Worm (Caenorhabditis elegans): ENCODE data around the gene B0218.5.

The B0218.5 gene

ce11 chrIV:8157161-8157560 is at the start of gene B0218.5:
Gene B0218.5, minus strand, starts transcription at chrIV:8157261.
- TF ChIP-seq zip-4 (GFP tag; optimal IDR thresholded peaks at IDR 0.05) (no peak), jun-1 (tag; optimal IDR thresholded peaks at IDR 0.05) (no peak), nhr-20 (tag; optimal IDR thresholded peaks at IDR 0.05) (no peak), zag-1 (tag; optimal IDR thresholded peaks at IDR 0.05) (no peak), ztf-11 (tag; optimal IDR thresholded peaks at IDR 0.05) (no peak), nhr-19 (GFP tag; conservative IDR thresholded peaks at IDR 0.05) (no peak), ceh-63 (GFP tag; optimal IDR thresholded peaks at IDR 0.05) (no peak), lin-39 (tag; optimal IDR thresholded peaks at IDR 0.05) (no peak), C34B4.2 (tag; optimal IDR thresholded peaks at IDR 0.05) (no peak), unc-86 (tag; optimal IDR thresholded peaks at IDR 0.05) (no peak), tbx-2 (tag; optimal IDR thresholded peaks at IDR 0.05) (no peak), lin-35 (GFP tag; optimal IDR thresholded peaks at IDR 0.05) (no peak), snu-23 (GFP tag; optimal IDR thresholded peaks at IDR 0.05) (no peak), nhr-237 (tag; optimal IDR thresholded peaks at IDR 0.05) (no peak), ceh-82 (tag; optimal IDR thresholded peaks at IDR 0.05) (no peak), sox-4 (tag; optimal IDR thresholded peaks at IDR 0.05) (no peak), grh-1 (GFP tag; IDR thresholded peaks at IDR 0.05) (no peak)

- TF ChIP-seq lir-3 (tag; optimal IDR thresholded peaks at IDR 0.05; ENCODE audit: poor library complexity) (no peak), hpl-2 (GFP tag; optimal IDR thresholded peaks at IDR 0.05) (no peak), ztf-4 (tag; optimal IDR thresholded peaks at IDR 0.05) (no peak), nhr-47 (tag; optimal IDR thresholded peaks at IDR 0.05) (no peak), nhr-19 (GFP tag; conservative IDR thresholded peaks at IDR 0.05) (no peak), nhr-237 (tag; optimal IDR thresholded peaks at IDR 0.05) (no peak), fkh-10 (GFP tag; optimal IDR thresholded peaks at IDR 0.05) (no peak), xbp-1 (tag; optimal IDR thresholded peaks at IDR 0.05) (no peak), aly-2 (tag; optimal IDR thresholded peaks at IDR 0.05) (no peak), nhr-90 (tag; optimal IDR thresholded peaks at IDR 0.05; ENCODE audit: poor library complexity) (no peak), pag-3 (tag; optimal IDR thresholded peaks at IDR 0.05; ENCODE audit: borderline replicate concordance, insufficient read depth) (no peak), lin-35 (GFP tag; optimal IDR thresholded peaks at IDR 0.05) (no peak), unc-62 (GFP tag; optimal IDR thresholded peaks at IDR 0.05) (no peak), grh-1 (GFP tag; IDR thresholded peaks at IDR 0.05) (no peak), snu-23 (GFP tag; optimal IDR thresholded peaks at IDR 0.05) (no peak)
Observed at ce11 chrIV:8206314-8206713, 49.3 kb upstream of the B0218.5 start, which contains the start of gene svh-1. Gene svh-1, plus strand, starts transcription at chrIV:8206614.

ce11 chrIV:8205272-8206098 is 48.4 kb upstream of the B0218.5 start, which contains the start of gene hgrs-1:
Gene hgrs-1, minus strand, starts transcription at chrIV:8206048.
- TF ChIP-seq ceh-82 (tag; optimal IDR thresholded peaks at IDR 0.05) (peak in 1 of 3 experiments; percentile 3), blmp-1 (tag; optimal IDR thresholded peaks at IDR 0.05) (peak; percentile 29), efl-1 (optimal IDR thresholded peaks at IDR 0.05) (peak in 1 of 2 experiments; percentile 38), efl-1 (GFP tag; optimal IDR thresholded peaks at IDR 0.05 in 1 of 2) (no peak), pqm-1 (tag; optimal IDR thresholded peaks at IDR 0.05) (no peak), nhr-77 (tag; optimal IDR thresholded peaks at IDR 0.05) (no peak), lin-35 (GFP tag; optimal IDR thresholded peaks at IDR 0.05) (peak in 1 of 2 experiments; percentile 21), dpl-1 (GFP tag; optimal IDR thresholded peaks at IDR 0.05) (peak in 1 of 3 experiments; percentile 9), F16B12.6 (tag; optimal IDR thresholded peaks at IDR 0.05) (no peak)

ce11 chrIV:8203555-8203954 is 46.5 kb upstream of the B0218.5 start:
- TF ChIP-seq mab-9 (GFP tag; IDR thresholded peaks at IDR 0.05) (no peak), efl-1 (optimal IDR thresholded peaks at IDR 0.05) (no peak), efl-1 (GFP tag; optimal IDR thresholded peaks at IDR 0.05 in 1 of 2) (peak in 1 of 2 experiments; percentile 43)

Data from whole organism, L1 larva.